Comparison of ENCODE assay signal across 5 worm cellular contexts in genomic region chrII:12006575-12007098, ce11.
TF ChIP-seq lines count a peak whose summit lies in the region.

Gene mcm-2, minus strand, starts transcription at chrII:12006625.

TF ChIP-seq in whole organism, L1 larva, 84 proteins besides CTCF, POLR2A, EP300 and RAD21 (continued from another document and continues in another):
- TF ChIP-seq efl-1 (optimal IDR thresholded peaks at IDR 0.05; lab: Kevin White, UChicago) (peak; percentile 90 to 94), efl-1 (GFP tag; optimal IDR thresholded peaks at IDR 0.05 in 1 of 2; lab: Kevin White, UChicago) (peak; percentile 89 to 99), rnt-1 (tag; optimal IDR thresholded peaks at IDR 0.05; lab: Kevin White, UChicago) (peak; percentile 65), aha-1 (tag; optimal IDR thresholded peaks at IDR 0.05; lab: Kevin White, UChicago) (no peak), lsy-2 (tag; optimal IDR thresholded peaks at IDR 0.05; lab: Kevin White, UChicago) (peak; percentile 60 to 81), nhr-77 (tag; optimal IDR thresholded peaks at IDR 0.05; lab: Kevin White, UChicago) (peak; percentile 4), lin-14 (GFP tag; optimal IDR thresholded peaks at IDR 0.05; lab: Kevin White, UChicago) (no peak), lin-35 (GFP tag; optimal IDR thresholded peaks at IDR 0.05; lab: Kevin White, UChicago) (peak; percentile 81 to 94), snu-23 (GFP tag; optimal IDR thresholded peaks at IDR 0.05; lab: Kevin White, UChicago) (peak; percentile 68), unc-86 (tag; optimal IDR thresholded peaks at IDR 0.05; lab: Kevin White, UChicago) (peak; percentile 75), ceh-82 (tag; optimal IDR thresholded peaks at IDR 0.05; lab: Kevin White, UChicago) (peak in 2 of 3 experiments; percentile 23 to 68), sox-4 (tag; optimal IDR thresholded peaks at IDR 0.05; lab: Kevin White, UChicago) (no peak), nhr-20 (tag; optimal IDR thresholded peaks at IDR 0.05; lab: Kevin White, UChicago) (peak; percentile 60), ztf-4 (tag; optimal IDR thresholded peaks at IDR 0.05; lab: Kevin White, UChicago) (no peak), lin-15B (tag; optimal IDR thresholded peaks at IDR 0.05; lab: Kevin White, UChicago) (peak; percentile 73), tbx-2 (tag; optimal IDR thresholded peaks at IDR 0.05; lab: Kevin White, UChicago) (peak; percentile 60), unc-98 (GFP tag; IDR thresholded peaks at IDR 0.05; lab: Robert Waterston, UW) (no peak), ceh-88 (GFP tag; IDR thresholded peaks at IDR 0.05; lab: Robert Waterston, UW) (no peak), Y116A8C.19 (tag; optimal IDR thresholded peaks at IDR 0.05; lab: Kevin White, UChicago; ENCODE audit: borderline replicate concordance) (no peak), mef-2 (tag; optimal IDR thresholded peaks at IDR 0.05; lab: Kevin White, UChicago) (no peak), pax-3 (tag; optimal IDR thresholded peaks at IDR 0.05; lab: Kevin White, UChicago) (no peak), nhr-76 (tag; optimal IDR thresholded peaks at IDR 0.05; lab: Kevin White, UChicago) (no peak), fkh-8 (tag; optimal IDR thresholded peaks at IDR 0.05; lab: Kevin White, UChicago) (peak; percentile 74), nhr-28 (tag; optimal IDR thresholded peaks at IDR 0.05; lab: Kevin White, UChicago) (no peak), ceh-8 (GFP tag; optimal IDR thresholded peaks at IDR 0.05; lab: Kevin White, UChicago) (no peak), mdl-1 (tag; optimal IDR thresholded peaks at IDR 0.05; lab: Kevin White, UChicago) (peak in 1 of 2 experiments; percentile 19)

TF ChIP-seq in whole organism, L2 larva, 48 proteins besides CTCF, POLR2A, EP300 and RAD21 (continued from another document):
- TF ChIP-seq sma-3 (GFP tag; optimal IDR thresholded peaks at IDR 0.05; lab: Kevin White, UChicago) = peak; percentile 24
- no peak for TF ChIP-seq nhr-6 (tag; optimal IDR thresholded peaks at IDR 0.05; lab: Kevin White, UChicago)
- TF ChIP-seq nhr-237 (tag; optimal IDR thresholded peaks at IDR 0.05; lab: Kevin White, UChicago) = no peak

TF ChIP-seq in whole organism, L3 larva, 47 proteins besides CTCF, POLR2A, EP300 and RAD21 (continued from another document):
- TF ChIP-seq lin-39 (tag; optimal IDR thresholded peaks at IDR 0.05; lab: Kevin White, UChicago) = no peak
- peak; percentile 67 for TF ChIP-seq pha-4 (tag; optimal IDR thresholded peaks at IDR 0.05; lab: Kevin White, UChicago)
- no peak for TF ChIP-seq jun-1 (tag; optimal IDR thresholded peaks at IDR 0.05; lab: Kevin White, UChicago)
- TF ChIP-seq fkh-2 (tag; optimal IDR thresholded peaks at IDR 0.05; lab: Kevin White, UChicago) = no peak
- TF ChIP-seq ceh-28 (tag; optimal IDR thresholded peaks at IDR 0.05; lab: Kevin White, UChicago) = no peak
- no peak for TF ChIP-seq ceh-16 (tag; optimal IDR thresholded peaks at IDR 0.05; lab: Kevin White, UChicago)
- TF ChIP-seq hmg-11 (tag; optimal IDR thresholded peaks at IDR 0.05; lab: Kevin White, UChicago) = no peak
- TF ChIP-seq nhr-77 (tag; optimal IDR thresholded peaks at IDR 0.05; lab: Kevin White, UChicago) = peak; percentile 15
- TF ChIP-seq egl-5 (tag; optimal IDR thresholded peaks at IDR 0.05; lab: Kevin White, UChicago) = no peak
- no peak for TF ChIP-seq ama-1 (optimal IDR thresholded peaks at IDR 0.05; lab: Kevin White, UChicago)
- TF ChIP-seq elt-2 (tag; optimal IDR thresholded peaks at IDR 0.05; lab: Kevin White, UChicago) = peak; percentile 33
- TF ChIP-seq daf-12 (tag; optimal IDR thresholded peaks at IDR 0.05; lab: Kevin White, UChicago) = no peak
- TF ChIP-seq tbx-2 (tag; optimal IDR thresholded peaks at IDR 0.05; lab: Kevin White, UChicago) = no peak
- peak; percentile 14 for TF ChIP-seq snpc-4 (tag; optimal IDR thresholded peaks at IDR 0.05; lab: Kevin White, UChicago)
- no peak for TF ChIP-seq mml-1 (tag; optimal IDR thresholded peaks at IDR 0.05; lab: Kevin White, UChicago)
- TF ChIP-seq nfya-1 (tag; optimal IDR thresholded peaks at IDR 0.05; lab: Kevin White, UChicago; ENCODE audit: insufficient read depth) = no peak
- TF ChIP-seq aly-2 (tag; optimal IDR thresholded peaks at IDR 0.05; lab: Kevin White, UChicago) = no peak
- TF ChIP-seq R02D3.7 (tag; optimal IDR thresholded peaks at IDR 0.05; lab: Kevin White, UChicago) = peak; percentile 19
- no peak for TF ChIP-seq nhr-12 (tag; optimal IDR thresholded peaks at IDR 0.05; lab: Kevin White, UChicago)
- TF ChIP-seq nhr-28 (tag; optimal IDR thresholded peaks at IDR 0.05; lab: Kevin White, UChicago) = no peak
- TF ChIP-seq skn-1 (tag; optimal IDR thresholded peaks at IDR 0.05; lab: Kevin White, UChicago) = no peak
- TF ChIP-seq ZK546.5 (tag; optimal IDR thresholded peaks at IDR 0.05; lab: Kevin White, UChicago) = no peak
- TF ChIP-seq eor-1 (tag; optimal IDR thresholded peaks at IDR 0.05; lab: Kevin White, UChicago) = no peak
- TF ChIP-seq unc-39 (tag; optimal IDR thresholded peaks at IDR 0.05; lab: Kevin White, UChicago) = no peak
- no peak for TF ChIP-seq ztf-11 (tag; optimal IDR thresholded peaks at IDR 0.05; lab: Kevin White, UChicago)
- no peak for TF ChIP-seq nhr-76 (tag; optimal IDR thresholded peaks at IDR 0.05; lab: Kevin White, UChicago)
- TF ChIP-seq elt-3 (tag; optimal IDR thresholded peaks at IDR 0.05; lab: Kevin White, UChicago) = no peak
- TF ChIP-seq unc-62 (GFP tag; optimal IDR thresholded peaks at IDR 0.05; lab: Kevin White, UChicago) = no peak
- no peak for TF ChIP-seq nhr-67 (tag; optimal IDR thresholded peaks at IDR 0.05; lab: Kevin White, UChicago)
- no peak for TF ChIP-seq mdl-1 (tag; optimal IDR thresholded peaks at IDR 0.05; lab: Kevin White, UChicago)
- TF ChIP-seq nhr-25 (tag; optimal IDR thresholded peaks at IDR 0.05; lab: Kevin White, UChicago) = no peak
- no peak for TF ChIP-seq sea-2 (GFP tag; optimal IDR thresholded peaks at IDR 0.05; lab: Kevin White, UChicago)
- TF ChIP-seq nhr-23 (tag; optimal IDR thresholded peaks at IDR 0.05; lab: Kevin White, UChicago) = peak; percentile 25
- no peak for TF ChIP-seq egl-27 (tag; optimal IDR thresholded peaks at IDR 0.05; lab: Kevin White, UChicago)
- TF ChIP-seq fos-1 (tag; optimal IDR thresholded peaks at IDR 0.05; lab: Kevin White, UChicago) = no peak

TF ChIP-seq in whole organism, L4 larva, 104 proteins besides CTCF, POLR2A, EP300 and RAD21 (continued from another document and continues in another):
- peak; percentile 87 for TF ChIP-seq dpl-1 (GFP tag; optimal IDR thresholded peaks at IDR 0.05; lab: Kevin White, UChicago)
- TF ChIP-seq mes-2 (tag; optimal IDR thresholded peaks at IDR 0.05; lab: Kevin White, UChicago; ENCODE audit: poor library complexity, severe bottlenecking) = peak; percentile 81
- no peak for TF ChIP-seq pqm-1 (tag; optimal IDR thresholded peaks at IDR 0.05; lab: Kevin White, UChicago)
- peak; percentile 59 for TF ChIP-seq F49E8.2 (tag; optimal IDR thresholded peaks at IDR 0.05; lab: Kevin White, UChicago; ENCODE audit: borderline replicate concordance)
- TF ChIP-seq lin-39 (tag; optimal IDR thresholded peaks at IDR 0.05; lab: Kevin White, UChicago) = no peak
- no peak for TF ChIP-seq ZK546.5 (tag; optimal IDR thresholded peaks at IDR 0.05; lab: Kevin White, UChicago)
- TF ChIP-seq daf-16 (GFP tag; optimal IDR thresholded peaks at IDR 0.05; lab: Kevin White, UChicago) = no peak
- peak; percentile 57 for TF ChIP-seq daf-16 (tag; optimal IDR thresholded peaks at IDR 0.05; lab: Kevin White, UChicago)
- TF ChIP-seq ceh-28 (tag; optimal IDR thresholded peaks at IDR 0.05; lab: Kevin White, UChicago) = no peak
- no peak for TF ChIP-seq hmg-1.1 (GFP tag; IDR thresholded peaks at IDR 0.05; lab: Robert Waterston, UW)
- no peak for TF ChIP-seq T20F7.1 (GFP tag; optimal IDR thresholded peaks at IDR 0.05; lab: Kevin White, UChicago)
- TF ChIP-seq snpc-1.2 (GFP tag; IDR thresholded peaks at IDR 0.05; lab: Robert Waterston, UW) = 0 out of 2 replicates have a peak, but pooled peaks have one; percentile 41
- TF ChIP-seq nhr-77 (tag; optimal IDR thresholded peaks at IDR 0.05; lab: Kevin White, UChicago) = peak; percentile 44
- no peak for TF ChIP-seq aly-2 (tag; optimal IDR thresholded peaks at IDR 0.05; lab: Kevin White, UChicago)
- TF ChIP-seq lin-15B (tag; optimal IDR thresholded peaks at IDR 0.05; lab: Kevin White, UChicago) = no peak
- no peak for TF ChIP-seq arid-1 (GFP tag; conservative IDR thresholded peaks at IDR 0.05; lab: Robert Waterston, UW)
- TF ChIP-seq mxl-3 (GFP tag; optimal IDR thresholded peaks at IDR 0.05; lab: Kevin White, UChicago) = no peak
- no peak for TF ChIP-seq F37D6.2 (tag; optimal IDR thresholded peaks at IDR 0.05; lab: Kevin White, UChicago)
- TF ChIP-seq unc-130 (GFP tag; optimal IDR thresholded peaks at IDR 0.05; lab: Kevin White, UChicago) = peak; percentile 89
- peak; percentile 88 for TF ChIP-seq Y48G9A.11 (GFP tag; IDR thresholded peaks at IDR 0.05; lab: Robert Waterston, UW)
- TF ChIP-seq ctbp-1 (GFP tag; IDR thresholded peaks at IDR 0.05; lab: Robert Waterston, UW) = no peak
- TF ChIP-seq php-3 (GFP tag; IDR thresholded peaks at IDR 0.05; lab: Robert Waterston, UW) = no peak
- TF ChIP-seq lin-1 (GFP tag; IDR thresholded peaks at IDR 0.05; lab: Robert Waterston, UW) = peak; percentile 38; the same call in 1 of the 2 replicates
- TF ChIP-seq nhr-28 (tag; optimal IDR thresholded peaks at IDR 0.05; lab: Kevin White, UChicago) = peak; percentile 29
- peak; percentile 8 for TF ChIP-seq rbr-2 (tag; optimal IDR thresholded peaks at IDR 0.05; lab: Kevin White, UChicago)
- no peak for TF ChIP-seq vab-7 (GFP tag; IDR thresholded peaks at IDR 0.05; lab: Robert Waterston, UW)
- TF ChIP-seq lin-38 (GFP tag; IDR thresholded peaks at IDR 0.05; lab: Robert Waterston, UW) = peak; percentile 99
- TF ChIP-seq egl-43 (GFP tag; IDR thresholded peaks at IDR 0.05; lab: Robert Waterston, UW) = no peak
- no peak for TF ChIP-seq zfp-2 (tag; optimal IDR thresholded peaks at IDR 0.05; lab: Kevin White, UChicago)
- TF ChIP-seq dmd-6 (GFP tag; IDR thresholded peaks at IDR 0.05; lab: Robert Waterston, UW) = peak; percentile 31; the same call in 1 of the 2 replicates
- no peak for TF ChIP-seq F10B5.3 (tag; optimal IDR thresholded peaks at IDR 0.05; lab: Kevin White, UChicago)
- TF ChIP-seq mxl-2 (GFP tag; conservative IDR thresholded peaks at IDR 0.05; lab: Robert Waterston, UW) = no peak
- TF ChIP-seq madf-5 (GFP tag; IDR thresholded peaks at IDR 0.05; lab: Robert Waterston, UW) = no peak
- no peak for TF ChIP-seq fkh-10 (GFP tag; optimal IDR thresholded peaks at IDR 0.05; lab: Kevin White, UChicago)
- TF ChIP-seq nhr-41 (GFP tag; IDR thresholded peaks at IDR 0.05; lab: Robert Waterston, UW) = no peak
- no peak for TF ChIP-seq ceh-44 (GFP tag; IDR thresholded peaks at IDR 0.05; lab: Robert Waterston, UW)
- no peak for TF ChIP-seq tra-1 (GFP tag; IDR thresholded peaks at IDR 0.05; lab: Robert Waterston, UW)
- peak; percentile 45 for TF ChIP-seq hlh-30 (tag; optimal IDR thresholded peaks at IDR 0.05; lab: Kevin White, UChicago; ENCODE audit: insufficient read depth)
- TF ChIP-seq nhr-11 (tag; optimal IDR thresholded peaks at IDR 0.05; lab: Kevin White, UChicago) = peak; percentile 29
- TF ChIP-seq lir-3 (tag; optimal IDR thresholded peaks at IDR 0.05; lab: Kevin White, UChicago) = no peak

TF ChIP-seq in whole organism, young adult, 124 proteins besides CTCF, POLR2A, EP300 and RAD21 (continued from another document and continues in another):
- TF ChIP-seq ama-1 (optimal IDR thresholded peaks at IDR 0.05; lab: Kevin White, UChicago) (no peak), ama-1 (GFP tag; optimal IDR thresholded peaks at IDR 0.05; lab: Kevin White, UChicago) (no peak), nfya-2 (GFP tag; IDR thresholded peaks at IDR 0.05; lab: Robert Waterston, UW) (no peak), attf-6 (GFP tag; IDR thresholded peaks at IDR 0.05; lab: Robert Waterston, UW) (peak; percentile 84), lsl-1 (GFP tag; optimal IDR thresholded peaks at IDR 0.05; lab: Kevin White, UChicago) (peak; percentile 90), zfh-2 (GFP tag; conservative IDR thresholded peaks at IDR 0.05; lab: Robert Waterston, UW) (no peak), somi-1 (GFP tag; optimal IDR thresholded peaks at IDR 0.05; lab: Kevin White, UChicago) (no peak), cebp-2 (GFP tag; IDR thresholded peaks at IDR 0.05; lab: Robert Waterston, UW) (no peak), ztf-25 (GFP tag; IDR thresholded peaks at IDR 0.05; lab: Robert Waterston, UW) (no peak), rcor-1 (GFP tag; IDR thresholded peaks at IDR 0.05; lab: Robert Waterston, UW) (peak; percentile 86), chd-7 (tag; optimal IDR thresholded peaks at IDR 0.05; lab: Kevin White, UChicago) (no peak), C06A6.2 (GFP tag; conservative IDR thresholded peaks at IDR 0.05; lab: Robert Waterston, UW) (no peak), F52B5.7 (tag; optimal IDR thresholded peaks at IDR 0.05; lab: Kevin White, UChicago) (no peak), hmg-1.2 (GFP tag; IDR thresholded peaks at IDR 0.05; lab: Robert Waterston, UW) (peak; percentile 73), sea-2 (GFP tag; IDR thresholded peaks at IDR 0.05; lab: Robert Waterston, UW) (no peak), snpc-1.3 (tag; optimal IDR thresholded peaks at IDR 0.05; lab: Kevin White, UChicago; ENCODE audit: insufficient read depth) (peak; percentile 90), F22D6.2 (tag; optimal IDR thresholded peaks at IDR 0.05; lab: Kevin White, UChicago) (no peak), tbp1 (GFP tag; optimal IDR thresholded peaks at IDR 0.05; lab: Kevin White, UChicago) (no peak), B0019.2 (GFP tag; conservative IDR thresholded peaks at IDR 0.05; lab: Robert Waterston, UW) (peak; percentile 94), ceh-40 (GFP tag; IDR thresholded peaks at IDR 0.05; lab: Robert Waterston, UW) (no peak), ztf-3 (GFP tag; optimal IDR thresholded peaks at IDR 0.05; lab: Kevin White, UChicago) (no peak), athp-1 (tag; optimal IDR thresholded peaks at IDR 0.05; lab: Kevin White, UChicago) (peak; percentile 86), hmg-20 (GFP tag; IDR thresholded peaks at IDR 0.05; lab: Robert Waterston, UW) (no peak), ceh-58 (GFP tag; IDR thresholded peaks at IDR 0.05; lab: Robert Waterston, UW) (no peak), zim-3 (tag; optimal IDR thresholded peaks at IDR 0.05; lab: Kevin White, UChicago) (no peak), T07F8.4 (tag; optimal IDR thresholded peaks at IDR 0.05; lab: Kevin White, UChicago) (no peak), sptf-2 (GFP tag; optimal IDR thresholded peaks at IDR 0.05; lab: Kevin White, UChicago) (no peak), egrh-3 (GFP tag; IDR thresholded peaks at IDR 0.05; lab: Robert Waterston, UW) (no peak), die-1 (tag; optimal IDR thresholded peaks at IDR 0.05; lab: Kevin White, UChicago) (peak; percentile 36), nhr-27 (tag; optimal IDR thresholded peaks at IDR 0.05; lab: Kevin White, UChicago) (no peak), lir-1 (GFP tag; conservative IDR thresholded peaks at IDR 0.05; lab: Robert Waterston, UW) (peak; percentile 87), nfya-1 (tag; optimal IDR thresholded peaks at IDR 0.05; lab: Kevin White, UChicago; ENCODE audit: borderline replicate concordance, insufficient read depth) (no peak), aptf-2 (GFP tag; conservative IDR thresholded peaks at IDR 0.05; lab: Robert Waterston, UW) (peak; percentile 87), rpc-1 (optimal IDR thresholded peaks at IDR 0.05; lab: Kevin White, UChicago) (no peak), rpc-1 (tag; optimal IDR thresholded peaks at IDR 0.05; lab: Kevin White, UChicago) (peak; percentile 9), snpc-1.1 (tag; optimal IDR thresholded peaks at IDR 0.05; lab: Kevin White, UChicago; ENCODE audit: insufficient read depth) (peak; percentile 69), C17E4.6 (GFP tag; IDR thresholded peaks at IDR 0.05; lab: Robert Waterston, UW) (peak; percentile 90), Y95B8A.8 (GFP tag; IDR thresholded peaks at IDR 0.05; lab: Robert Waterston, UW) (peak; percentile 96), rec-8 (tag; optimal IDR thresholded peaks at IDR 0.05; lab: Kevin White, UChicago) (no peak), ztf-26 (tag; optimal IDR thresholded peaks at IDR 0.05; lab: Kevin White, UChicago) (no peak), ceh-27 (GFP tag; optimal IDR thresholded peaks at IDR 0.05; lab: Kevin White, UChicago) (no peak), Y79H2A.3 (GFP tag; conservative IDR thresholded peaks at IDR 0.05; lab: Robert Waterston, UW) (peak; percentile 65; the same call in 1 of the 2 replicates), ekl-4 (GFP tag; IDR thresholded peaks at IDR 0.05; lab: Robert Waterston, UW) (no peak; the same call in 1 of the 2 replicates), F33H1.4 (GFP tag; IDR thresholded peaks at IDR 0.05; lab: Robert Waterston, UW) (peak; percentile 90), B0336.3 (GFP tag; IDR thresholded peaks at IDR 0.05; lab: Robert Waterston, UW) (no peak; the same call in 1 of the 2 replicates), nhr-179 (tag; optimal IDR thresholded peaks at IDR 0.05; lab: Kevin White, UChicago) (no peak)
